Worm (Caenorhabditis elegans) whole organism, midembryonic: ENCODE results near the gene K08D8.2.

Experiments used
- cog-1 ChIP-seq: sonication (generic microtip); optimal IDR thresholded peaks from 2 replicates; lab custom pipeline; 2016; ENCODE audit warnings: missing genetic modification characterization, missing compliant biosample characterization
- flt-1 ChIP-seq: fragments of 200-800 bp; sonication (Bioruptor generic); IDR thresholded peaks from 2 replicates; pipeline ENCODE4 v1.3.6; 2022; ENCODE audit warnings: missing genetic modification characterization, missing compliant biosample characterization
- ref-1 ChIP-seq: fragments of 200-800 bp; sonication (Bioruptor generic); conservative IDR thresholded peaks from 2 replicates; pipeline ENCODE4 v1.3.6; 2022; ENCODE audit warnings: missing genetic modification reagents, missing genetic modification characterization, missing compliant biosample characterization
- tab-1 ChIP-seq: fragments of 200-800 bp; sonication (Bioruptor generic); IDR thresholded peaks from 2 replicates; pipeline ENCODE4 v1.3.6; 2022; ENCODE audit warnings: missing genetic modification characterization, missing compliant biosample characterization
- ztf-23 ChIP-seq: fragments of 200-800 bp; sonication (Bioruptor generic); IDR thresholded peaks from 2 replicates; pipeline ENCODE4 v1.3.6; 2022; ENCODE audit warnings: missing genetic modification reagents, missing genetic modification characterization, missing compliant biosample characterization

DNA sequence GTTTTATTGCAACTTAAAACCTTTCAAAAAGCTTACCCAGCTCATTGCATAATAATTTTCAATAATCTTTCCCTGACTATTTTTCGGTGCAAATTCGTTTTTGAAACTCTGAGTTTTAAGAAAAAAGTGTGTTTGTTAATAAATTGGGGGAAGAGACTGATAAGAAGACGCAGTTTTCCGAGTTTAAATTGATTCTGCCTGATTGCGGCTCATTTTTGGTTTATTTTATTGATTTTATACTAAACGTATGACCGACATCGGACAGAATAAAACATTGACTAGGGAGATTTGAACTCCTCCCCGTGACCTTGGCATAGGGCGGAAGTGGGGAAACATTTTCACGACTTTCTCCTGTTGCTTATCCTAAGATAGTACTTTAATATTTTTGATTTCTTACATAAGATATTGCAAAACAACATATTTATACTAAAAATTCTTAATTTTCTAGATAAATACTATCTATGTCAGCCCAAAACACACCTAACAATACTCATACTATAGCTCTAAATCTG is 6.4 kb upstream of the K08D8.2 start, which contains the start of gene K08D8.7:
- TF ChIP-seq flt-1 (GFP tag; lab: Robert Waterston, UW) (no peak), ztf-23 (GFP tag; lab: Robert Waterston, UW) (no peak), cog-1 (tag; lab: Kevin White, UChicago) (no peak), tab-1 (GFP tag; lab: Robert Waterston, UW) (no peak), ref-1 (GFP tag; lab: Robert Waterston, UW) (no peak)
